Worm (Caenorhabditis elegans): ENCODE data around the gene B0222.1.

DNA sequence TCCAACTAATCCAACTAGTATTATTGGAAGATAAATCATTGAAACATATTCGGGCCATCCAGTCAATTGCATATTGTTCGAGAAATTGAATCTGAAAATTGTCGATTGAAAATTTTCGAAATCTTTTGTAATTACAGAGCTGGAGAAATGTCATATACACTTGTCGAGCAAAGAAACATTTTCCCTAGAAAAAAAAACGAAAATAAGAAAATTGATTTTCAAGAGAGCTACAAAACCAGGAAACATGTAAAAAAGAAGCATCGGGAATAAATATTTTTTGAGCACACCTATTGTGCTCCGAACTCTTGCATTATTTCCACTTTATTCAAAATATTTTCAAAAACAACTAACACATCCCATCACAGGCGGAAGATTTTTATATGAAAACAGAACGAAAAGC is 33.0 kb upstream of the B0222.1 start, which contains the start of gene frpr-6:
- TF ChIP-seq W03F9.2 (tag; optimal IDR thresholded peaks at IDR 0.05) (no peak), him-1 (tag; optimal IDR thresholded peaks at IDR 0.05) (no peak), dao-5 (tag; optimal IDR thresholded peaks at IDR 0.05) (no peak)

Measured in whole organism, L4/young adult.